Fruit fly (Drosophila melanogaster) whole organism, embryonic: Measurements from ENCODE around the gene Pfas.
A peak's percentile ranks its signal among the peaks of the same experiment; 100 is the strongest.

Experiments used
- ATbp ChIP-seq: fragments of 200-800 bp; sonication (Bioruptor generic); optimal IDR thresholded peaks from 2 replicates; lab custom pipeline; 2017; ENCODE audit warnings: missing biosample characterization, mild to moderate bottlenecking, missing genetic modification characterization, missing genetic modification reagents
- Atf6 ChIP-seq: fragments of 200-800 bp; sonication (Bioruptor generic); IDR thresholded peaks from 2 replicates; pipeline ENCODE4 v1.3.6; 2022; ENCODE audit warnings: missing biosample characterization, missing genetic modification characterization
- CG10147 ChIP-seq: fragments of 200-800 bp; sonication (Bioruptor generic); optimal IDR thresholded peaks from 2 replicates; lab custom pipeline; 2019; ENCODE audit warnings: missing biosample characterization, mild to moderate bottlenecking, missing genetic modification characterization, moderate library complexity
- CG10366 ChIP-seq: fragments of 200-800 bp; sonication (Bioruptor generic); IDR thresholded peaks from 2 replicates; pipeline ENCODE4 v1.3.6; 2022; ENCODE audit warnings: missing biosample characterization, missing genetic modification characterization
- CG13123 ChIP-seq: fragments of 200-800 bp; sonication (Bioruptor generic); optimal IDR thresholded peaks from 2 replicates; lab custom pipeline; 2016; ENCODE audit warnings: missing biosample characterization, missing genetic modification characterization
- CG14710 ChIP-seq: fragments of 200-800 bp; sonication (Bioruptor generic); optimal IDR thresholded peaks from 3 replicates; lab custom pipeline; 2019; ENCODE audit warnings: missing biosample characterization, mild to moderate bottlenecking, missing genetic modification characterization, moderate library complexity
- CG1603 ChIP-seq: fragments of 200-800 bp; sonication (Bioruptor generic); optimal IDR thresholded peaks from 2 replicates; lab custom pipeline; 2019; ENCODE audit warnings: missing biosample characterization, mild to moderate bottlenecking, missing genetic modification characterization, moderate library complexity
- CG16813 ChIP-seq: fragments of 200-800 bp; sonication (Bioruptor generic); IDR thresholded peaks from 3 replicates; pipeline ENCODE4 v1.3.6; 2022; ENCODE audit warnings: missing biosample characterization, missing genetic modification characterization; ENCODE audit not compliant: partially characterized antibody
- CG17359 ChIP-seq: fragments of 200-800 bp; sonication (Bioruptor generic); optimal IDR thresholded peaks from 3 replicates; lab custom pipeline; 2018; ENCODE audit warnings: missing biosample characterization, mild to moderate bottlenecking, missing genetic modification characterization, moderate library complexity
- CG2678 ChIP-seq: fragments of 200-800 bp; sonication (Bioruptor generic); optimal IDR thresholded peaks from 3 replicates; lab custom pipeline; 2019; ENCODE audit warnings: missing biosample characterization, mild to moderate bottlenecking, missing genetic modification characterization, moderate library complexity
- CG3065 ChIP-seq: fragments of 200-800 bp; sonication (Bioruptor generic); optimal IDR thresholded peaks from 2 replicates; lab custom pipeline; 2016; ENCODE audit warnings: missing biosample characterization, missing genetic modification characterization
- CG3407 ChIP-seq: fragments of 200-800 bp; sonication (Bioruptor generic); optimal IDR thresholded peaks from 2 replicates; lab custom pipeline; 2018; ENCODE audit warnings: missing biosample characterization, mild to moderate bottlenecking, missing genetic modification characterization
- CG3995 ChIP-seq: fragments of 200-800 bp; sonication (Bioruptor generic); optimal IDR thresholded peaks from 3 replicates; lab custom pipeline; 2016; ENCODE audit warnings: missing biosample characterization, missing genetic modification characterization
- CG6254 ChIP-seq: fragments of 200-800 bp; sonication (Bioruptor generic); optimal IDR thresholded peaks from 3 replicates; lab custom pipeline; 2017; ENCODE audit warnings: mild to moderate bottlenecking, missing biosample characterization, missing genetic modification reagents, missing genetic modification characterization
- CG6654 ChIP-seq: fragments of 200-800 bp; sonication (Bioruptor generic); optimal IDR thresholded peaks from 2 replicates; lab custom pipeline; 2017; ENCODE audit warnings: missing biosample characterization, mild to moderate bottlenecking, missing genetic modification characterization
- CG7271 ChIP-seq: fragments of 200-800 bp; sonication (Bioruptor generic); optimal IDR thresholded peaks from 2 replicates; lab custom pipeline; 2018; ENCODE audit warnings: missing biosample characterization, mild to moderate bottlenecking, missing genetic modification characterization, moderate library complexity
- CG7928 ChIP-seq: fragments of 200-800 bp; sonication (Bioruptor generic); optimal IDR thresholded peaks from 2 replicates; lab custom pipeline; 2017; ENCODE audit warnings: missing biosample characterization, mild to moderate bottlenecking, missing genetic modification characterization
- CHES-1-like ChIP-seq: fragments of 200-800 bp; sonication (Bioruptor generic); optimal IDR thresholded peaks from 2 replicates; lab custom pipeline; 2016; ENCODE audit warnings: missing biosample characterization, missing genetic modification characterization
- Camta ChIP-seq: fragments of 200-800 bp; sonication (Bioruptor generic); optimal IDR thresholded peaks from 2 replicates; lab custom pipeline; 2016; ENCODE audit warnings: missing biosample characterization, missing genetic modification characterization
- D19B ChIP-seq: fragments of 200-800 bp; sonication (Bioruptor generic); optimal IDR thresholded peaks from 2 replicates; lab custom pipeline; 2017; ENCODE audit warnings: missing biosample characterization, mild to moderate bottlenecking, missing genetic modification characterization
- Dll ChIP-seq: fragments of 200-800 bp; sonication (Bioruptor generic); IDR thresholded peaks from 4 replicates; pipeline ENCODE4 v1.3.6; 2022; ENCODE audit warnings: missing biosample characterization, missing genetic modification characterization; ENCODE audit not compliant: partially characterized antibody
- E2f1 ChIP-seq: fragments of 200-800 bp; sonication (Bioruptor generic); IDR thresholded peaks from 2 replicates; pipeline ENCODE4 v1.3.6; 2022; ENCODE audit warnings: missing biosample characterization, missing genetic modification characterization
- Ets65A ChIP-seq: fragments of 200-800 bp; sonication (Bioruptor generic); peaks from one replicate; lab custom pipeline; 2016; ENCODE audit warnings: missing biosample characterization, missing genetic modification characterization
- Gug ChIP-seq: fragments of 200-800 bp; sonication (Bioruptor generic); IDR thresholded peaks from 4 replicates; pipeline ENCODE4 v1.3.6; 2022; ENCODE audit warnings: missing biosample characterization, missing genetic modification characterization
- MTF-1 ChIP-seq: fragments of 200-800 bp; sonication (Bioruptor generic); optimal IDR thresholded peaks from 2 replicates; lab custom pipeline; 2018; ENCODE audit warnings: missing biosample characterization, mild to moderate bottlenecking, missing genetic modification characterization, borderline replicate concordance
- Max ChIP-seq: fragments of 200-800 bp; sonication (Bioruptor generic); optimal IDR thresholded peaks from 2 replicates; lab custom pipeline; 2016; ENCODE audit warnings: missing biosample characterization, mild to moderate bottlenecking, missing genetic modification characterization
- Med ChIP-seq: fragments of 200-800 bp; sonication (Bioruptor generic); peaks from one replicate; lab custom pipeline; 2016; ENCODE audit warnings: missing biosample characterization, missing genetic modification characterization, mild to moderate bottlenecking, inconsistent platforms, moderate library complexity
- Nf-YC ChIP-seq: fragments of 200-800 bp; optimal IDR thresholded peaks from 3 replicates; lab custom pipeline; 2019; ENCODE audit warnings: missing biosample characterization, mild to moderate bottlenecking, missing genetic modification characterization, moderate library complexity
- Sry-δ ChIP-seq: fragments of 200-800 bp; sonication (Bioruptor generic); optimal IDR thresholded peaks from 2 replicates; lab custom pipeline; 2016; ENCODE audit warnings: missing biosample characterization, missing genetic modification characterization
- Xbp1 ChIP-seq: fragments of 200-800 bp; sonication (Bioruptor generic); optimal IDR thresholded peaks from 3 replicates; lab custom pipeline; 2016; ENCODE audit warnings: missing biosample characterization, mild to moderate bottlenecking, missing genetic modification characterization
- YL-1 ChIP-seq: fragments of 200-800 bp; sonication (Bioruptor generic); optimal IDR thresholded peaks from 3 replicates; lab custom pipeline; 2017; ENCODE audit warnings: missing biosample characterization, mild to moderate bottlenecking, missing genetic modification characterization
- chinmo ChIP-seq: fragments of 200-800 bp; sonication (Bioruptor generic); IDR thresholded peaks from 4 replicates; pipeline ENCODE4 v1.3.6; 2022; ENCODE audit warnings: missing biosample characterization, missing genetic modification characterization; ENCODE audit not compliant: partially characterized antibody
- chm ChIP-seq: fragments of 200-800 bp; sonication (Bioruptor generic); IDR thresholded peaks from 2 replicates; pipeline ENCODE4 v1.3.6; 2022; ENCODE audit warnings: missing biosample characterization, missing genetic modification characterization
- croc ChIP-seq: fragments of 200-800 bp; sonication (Bioruptor generic); conservative IDR thresholded peaks from 3 replicates; pipeline ENCODE4 v1.3.6; 2022; ENCODE audit warnings: missing biosample characterization, missing genetic modification characterization
- emc ChIP-seq: fragments of 200-800 bp; sonication (Bioruptor generic); optimal IDR thresholded peaks from 2 replicates; lab custom pipeline; 2016; ENCODE audit warnings: missing biosample characterization, missing genetic modification characterization
- eyg ChIP-seq: fragments of 200-800 bp; sonication (Bioruptor generic); optimal IDR thresholded peaks from 3 replicates; lab custom pipeline; 2016; ENCODE audit warnings: missing biosample characterization, missing genetic modification characterization
- gro ChIP-seq: fragments of 200-800 bp; sonication (Bioruptor generic); optimal IDR thresholded peaks from 2 replicates; lab custom pipeline; 2016; ENCODE audit warnings: missing biosample characterization, missing genetic modification characterization
- lilli ChIP-seq: fragments of 200-800 bp; sonication (Bioruptor generic); optimal IDR thresholded peaks from 3 replicates; lab custom pipeline; 2016; ENCODE audit warnings: missing biosample characterization, missing genetic modification characterization
- lola ChIP-seq, 3 experiments: fragments of >200 bp in 2 of 3; fragments of 200-800 bp in 1 of 3; sonication (Bioruptor generic) in 1 of 3; optimal IDR thresholded peaks; 2 replicates each; lab custom pipeline; 2017 to 2019; ENCODE audit warnings: missing biosample characterization in 3 of 3, missing genetic modification characterization in 3 of 3, mild to moderate bottlenecking in 1 of 3, moderate library complexity in 1 of 3
- oc ChIP-seq: fragments of 200-800 bp; sonication (Bioruptor generic); optimal IDR thresholded peaks from 2 replicates; lab custom pipeline; 2018; ENCODE audit warnings: missing biosample characterization, mild to moderate bottlenecking, missing genetic modification characterization, moderate library complexity
- pho ChIP-seq: fragments of 200-800 bp; sonication (Bioruptor generic); optimal IDR thresholded peaks from 2 replicates; lab custom pipeline; 2016; ENCODE audit warnings: missing biosample characterization, missing genetic modification characterization
- repo ChIP-seq: fragments of 200-800 bp; sonication (Bioruptor generic); optimal IDR thresholded peaks from 2 replicates; lab custom pipeline; 2016; ENCODE audit warnings: missing biosample characterization, missing genetic modification characterization
- sc ChIP-seq, 3 experiments: fragments of >200 bp in 2 of 3; fragments of 200-800 bp in 1 of 3; sonication (Bioruptor generic) in 1 of 3; optimal IDR thresholded peaks; 2 replicates in 2 of 3; 3 replicates in 1 of 3; lab custom pipeline; 2017; ENCODE audit warnings: mild to moderate bottlenecking in 1 of 3, missing biosample characterization in 1 of 3, missing genetic modification characterization in 1 of 3, missing genetic modification reagents in 1 of 3
- sob ChIP-seq: fragments of 200-800 bp; sonication (Bioruptor generic); IDR thresholded peaks from 2 replicates; pipeline ENCODE4 v1.3.6; 2022; ENCODE audit warnings: missing biosample characterization, missing genetic modification characterization
- sqz ChIP-seq: fragments of 200-800 bp; sonication (Bioruptor generic); optimal IDR thresholded peaks from 3 replicates; lab custom pipeline; 2018; ENCODE audit warnings: missing biosample characterization, mild to moderate bottlenecking, missing genetic modification characterization
- tin ChIP-seq: fragments of 200-800 bp; sonication (Bioruptor generic); optimal IDR thresholded peaks from 3 replicates; lab custom pipeline; 2016; ENCODE audit warnings: missing biosample characterization, missing genetic modification characterization
- trem ChIP-seq: fragments of 200-800 bp; optimal IDR thresholded peaks from 3 replicates; lab custom pipeline; 2019; ENCODE audit warnings: missing biosample characterization, mild to moderate bottlenecking, missing genetic modification characterization, moderate library complexity
- z ChIP-seq: fragments of 200-800 bp; sonication (Bioruptor generic); IDR thresholded peaks from 3 replicates; pipeline ENCODE4 v1.3.6; 2022; ENCODE audit warnings: missing biosample characterization, missing genetic modification characterization

Pfas gene

DNA sequence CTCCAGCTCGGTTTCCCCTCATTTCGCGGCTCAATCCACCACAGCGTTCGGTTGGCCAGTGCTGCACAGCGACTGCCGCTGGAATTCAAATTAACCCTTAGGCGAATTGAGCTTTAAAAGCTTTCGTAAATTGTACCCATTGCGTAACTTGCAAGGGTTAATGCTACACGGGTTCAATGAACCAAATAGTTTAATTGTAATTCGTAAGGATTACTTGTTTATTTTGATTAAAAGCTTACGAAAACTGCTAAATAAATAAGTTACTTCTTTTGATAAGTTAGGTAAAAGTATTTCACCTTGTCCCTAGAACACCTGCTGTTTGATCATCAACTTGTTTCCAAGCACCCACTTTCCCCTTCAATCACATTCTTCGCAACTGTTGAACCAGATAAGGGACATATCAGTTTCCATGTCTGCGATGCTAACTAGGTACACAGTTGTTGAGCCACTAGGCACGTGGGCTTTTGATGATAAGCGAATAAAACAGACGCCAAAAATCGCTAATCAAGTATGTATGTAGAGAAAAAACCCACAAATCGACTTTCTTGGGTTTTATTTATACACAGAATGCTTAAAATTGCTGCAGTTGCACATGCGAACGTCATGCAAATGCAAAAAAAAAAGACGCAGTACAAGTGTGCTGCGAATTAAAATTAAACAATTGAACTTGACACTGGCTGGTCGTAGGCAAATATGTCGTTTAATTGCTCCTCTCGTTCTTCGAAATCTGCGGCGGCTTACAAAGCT, at the start of gene Pfas:
Gene Pfas, minus strand, starts transcription at position 79 of the 747 bp plus-strand sequence.
- TF ChIP-seq E2f1 (GFP tag; lab: Robert Waterston, UW) (peak; percentile 22; the same call in 1 of the 2 replicates), Atf6 (GFP tag; lab: Robert Waterston, UW) (peak; percentile 61), CG6254 (no peak), CG10147 (GFP tag; lab: Kevin White, UChicago) (peak; percentile 30), CG13123 (no peak), Med (peak; percentile 96), Max (peak; percentile 33), Camta (GFP tag; lab: Kevin White, UChicago) (peak; percentile 52), z (GFP tag; lab: Robert Waterston, UW) (no peak), CG3065 (no peak), D19B (GFP tag; lab: Kevin White, UChicago) (no peak), eyg (peak; percentile 17), chm (GFP tag; lab: Robert Waterston, UW) (peak; percentile 38; the same call in 1 of the 2 replicates), Nf-YC (tag; lab: Kevin White, UChicago) (peak; percentile 76), tin (GFP tag; lab: Kevin White, UChicago) (peak; percentile 5), CG3995 (GFP tag; lab: Kevin White, UChicago) (no peak), Dll (GFP tag; lab: Robert Waterston, UW) (no peak), emc (GFP tag; lab: Kevin White, UChicago) (peak; percentile 2), CG7271 (no peak), YL-1 (GFP tag; lab: Kevin White, UChicago) (peak; percentile 65), MTF-1 (GFP tag; lab: Kevin White, UChicago) (peak; percentile 26), lola (GFP tag; optimal IDR thresholded peaks at IDR 0.05; lab: Kevin White, UChicago) (no peak), CG1603 (tag; lab: Kevin White, UChicago) (peak; percentile 58), Gug (0 out of 4 replicates have a peak, but pooled peaks have one; percentile 17), CG7928 (GFP tag; lab: Kevin White, UChicago) (peak; percentile 10), ATbp (GFP tag; lab: Kevin White, UChicago) (peak; percentile 20), Sry-δ (GFP tag; lab: Kevin White, UChicago) (peak; percentile 34), croc (GFP tag; lab: Robert Waterston, UW) (no peak), CG10366 (GFP tag; lab: Robert Waterston, UW) (peak; percentile 36; the same call in 1 of the 2 replicates), CG3407 (peak; percentile 6), sqz (no peak), CG14710 (peak; percentile 16), trem (tag; lab: Kevin White, UChicago) (no peak), Xbp1 (GFP tag; lab: Kevin White, UChicago) (peak; percentile 52), repo (GFP tag; lab: Kevin White, UChicago) (peak; percentile 27), CG16813 (GFP tag; lab: Robert Waterston, UW) (no peak), Ets65A (GFP tag; lab: Kevin White, UChicago) (no peak), lilli (GFP tag; lab: Kevin White, UChicago) (peak; percentile 81), gro (GFP tag; lab: Kevin White, UChicago) (peak; percentile 84), sc (optimal IDR thresholded peaks at IDR 0.05; lab: Kevin White, UChicago) (no peak), sc (GFP tag; optimal IDR thresholded peaks at IDR 0.05; lab: Kevin White, UChicago) (no peak), chinmo (no peak), CG6654 (GFP tag; lab: Kevin White, UChicago) (peak; percentile 70), sob (GFP tag; lab: Robert Waterston, UW) (peak; percentile 62; the same call in 1 of the 2 replicates), CG2678 (tag; lab: Kevin White, UChicago) (peak; percentile 80), oc (tag; lab: Kevin White, UChicago) (peak; percentile 15), pho (GFP tag; lab: Kevin White, UChicago) (peak; percentile 63), CG17359 (tag; lab: Kevin White, UChicago) (peak; percentile 22), CHES-1-like (GFP tag; lab: Kevin White, UChicago) (peak; percentile 72)
